Fruit fly (Drosophila melanogaster) whole organism, embryonic: Measurements from ENCODE around the gene Dyrk3.

ENCODE experiments used
- Abd-B ChIP-seq: fragments of 200-800 bp; sonication (Bioruptor generic); optimal IDR thresholded peaks from 2 replicates; lab custom pipeline; 2018; ENCODE audit warnings: missing biosample characterization, mild to moderate bottlenecking, missing genetic modification characterization, moderate library complexity
- Asciz ChIP-seq: fragments of 200-800 bp; sonication (Bioruptor generic); optimal IDR thresholded peaks from 2 replicates; lab custom pipeline; 2017; ENCODE audit warnings: missing biosample characterization, mild to moderate bottlenecking, missing genetic modification characterization, missing genetic modification reagents
- B-H2 ChIP-seq: fragments of 200-800 bp; sonication (Bioruptor generic); optimal IDR thresholded peaks from 2 replicates; lab custom pipeline; 2018; ENCODE audit warnings: missing biosample characterization, mild to moderate bottlenecking, missing genetic modification characterization
- Bdp1 ChIP-seq: fragments of 200-800 bp; sonication (Bioruptor generic); optimal IDR thresholded peaks from 3 replicates; lab custom pipeline; 2016; ENCODE audit warnings: missing biosample characterization, missing genetic modification characterization
- CG10209 ChIP-seq: fragments of 200-800 bp; sonication (Bioruptor generic); optimal IDR thresholded peaks from 3 replicates; lab custom pipeline; 2017; ENCODE audit warnings: missing biosample characterization, mild to moderate bottlenecking, missing genetic modification characterization, missing genetic modification reagents
- CG12155 ChIP-seq: fragments of 200-800 bp; sonication (Bioruptor generic); optimal IDR thresholded peaks from 3 replicates; lab custom pipeline; 2016; ENCODE audit warnings: missing biosample characterization, missing genetic modification characterization
- CG12299 ChIP-seq: fragments of 200-800 bp; sonication (Bioruptor generic); optimal IDR thresholded peaks from 2 replicates; lab custom pipeline; 2018; ENCODE audit warnings: missing biosample characterization, mild to moderate bottlenecking, missing genetic modification characterization
- CG13296 ChIP-seq: fragments of 200-800 bp; sonication (Bioruptor generic); optimal IDR thresholded peaks from 3 replicates; lab custom pipeline; 2018; ENCODE audit warnings: missing biosample characterization, mild to moderate bottlenecking, missing genetic modification characterization
- CG1529 ChIP-seq: fragments of 200-800 bp; sonication (Bioruptor generic); optimal IDR thresholded peaks from 3 replicates; lab custom pipeline; 2018; ENCODE audit warnings: missing biosample characterization, missing genetic modification characterization
- CG1603 ChIP-seq: fragments of 200-800 bp; sonication (Bioruptor generic); optimal IDR thresholded peaks from 2 replicates; lab custom pipeline; 2019; ENCODE audit warnings: missing biosample characterization, mild to moderate bottlenecking, missing genetic modification characterization, moderate library complexity
- CG17361 ChIP-seq: fragments of 200-800 bp; sonication (Bioruptor generic); IDR thresholded peaks from 3 replicates; pipeline ENCODE4 v1.3.6; 2022; ENCODE audit warnings: missing biosample characterization, missing genetic modification characterization
- CG18262 ChIP-seq: fragments of 200-800 bp; optimal IDR thresholded peaks from 3 replicates; lab custom pipeline; 2019; ENCODE audit warnings: missing biosample characterization, mild to moderate bottlenecking, missing genetic modification characterization, moderate library complexity
- CG2712 ChIP-seq: fragments of 200-800 bp; optimal IDR thresholded peaks from 3 replicates; lab custom pipeline; 2019; ENCODE audit warnings: missing biosample characterization, mild to moderate bottlenecking, missing genetic modification characterization, moderate library complexity
- CG31224 ChIP-seq: fragments of 200-800 bp; sonication (Bioruptor generic); IDR thresholded peaks from 2 replicates; pipeline ENCODE4 v1.3.6; 2022; ENCODE audit warnings: missing biosample characterization, missing genetic modification characterization
- CG3838 ChIP-seq: fragments of 200-800 bp; sonication (Bioruptor generic); optimal IDR thresholded peaks from 3 replicates; lab custom pipeline; 2016; ENCODE audit warnings: missing biosample characterization, missing genetic modification characterization
- CG6254 ChIP-seq: fragments of 200-800 bp; sonication (Bioruptor generic); optimal IDR thresholded peaks from 3 replicates; lab custom pipeline; 2017; ENCODE audit warnings: mild to moderate bottlenecking, missing biosample characterization, missing genetic modification reagents, missing genetic modification characterization
- CG7786 ChIP-seq: fragments of 200-800 bp; sonication (Bioruptor generic); optimal IDR thresholded peaks from 2 replicates; lab custom pipeline; 2016; ENCODE audit warnings: missing biosample characterization, missing genetic modification characterization
- CG7839 ChIP-seq: fragments of 200-800 bp; sonication (Bioruptor generic); optimal IDR thresholded peaks from 3 replicates; lab custom pipeline; 2018; ENCODE audit warnings: missing biosample characterization, mild to moderate bottlenecking, missing genetic modification characterization, moderate library complexity
- CG7928 ChIP-seq: fragments of 200-800 bp; sonication (Bioruptor generic); optimal IDR thresholded peaks from 2 replicates; lab custom pipeline; 2017; ENCODE audit warnings: missing biosample characterization, mild to moderate bottlenecking, missing genetic modification characterization
- CG9727 ChIP-seq: fragments of 200-800 bp; sonication (Bioruptor generic); optimal IDR thresholded peaks from 3 replicates; lab custom pipeline; 2017; ENCODE audit warnings: missing biosample characterization, mild to moderate bottlenecking, missing genetic modification characterization
- Dip2 ChIP-seq: fragments of 200-800 bp; sonication (Bioruptor generic); IDR thresholded peaks from 2 replicates; pipeline ENCODE4 v1.3.6; 2022; ENCODE audit warnings: missing biosample characterization, missing genetic modification characterization
- ERR ChIP-seq: fragments of 200-800 bp; sonication (Bioruptor generic); optimal IDR thresholded peaks from 2 replicates; lab custom pipeline; 2016; ENCODE audit warnings: missing biosample characterization, missing genetic modification characterization
- Eip74EF ChIP-seq, 2 experiments: fragments of 200-800 bp in 1 of 2; fragments of >200 bp in 1 of 2; sonication (Bioruptor generic) in 1 of 2; optimal IDR thresholded peaks; 2 replicates each; lab custom pipeline; 2017 to 2019; ENCODE audit warnings: missing biosample characterization in 2 of 2, missing genetic modification characterization in 2 of 2, mild to moderate bottlenecking in 1 of 2, moderate library complexity in 1 of 2
- Elba2 ChIP-seq: fragments of 200-800 bp; sonication (Bioruptor generic); optimal IDR thresholded peaks from 3 replicates; lab custom pipeline; 2016; ENCODE audit warnings: missing biosample characterization, missing genetic modification characterization
- Fer1 ChIP-seq: fragments of 200-800 bp; sonication (Bioruptor generic); optimal IDR thresholded peaks from 2 replicates; lab custom pipeline; 2017; ENCODE audit warnings: missing biosample characterization, mild to moderate bottlenecking, missing genetic modification characterization
- HLH54F ChIP-seq: fragments of 200-800 bp; sonication (Bioruptor generic); optimal IDR thresholded peaks from 3 replicates; lab custom pipeline; 2016; ENCODE audit warnings: missing biosample characterization, missing genetic modification characterization
- Lhr ChIP-seq: fragments of 200-800 bp; sonication (Bioruptor generic); optimal IDR thresholded peaks from 3 replicates; lab custom pipeline; 2017; ENCODE audit warnings: mild to moderate bottlenecking, missing biosample characterization, missing genetic modification reagents, missing genetic modification characterization
- Neu2 ChIP-seq: fragments of 200-800 bp; sonication (Bioruptor generic); optimal IDR thresholded peaks from 3 replicates; lab custom pipeline; 2016; ENCODE audit warnings: missing biosample characterization, missing genetic modification characterization, borderline replicate concordance
- Nf-YC ChIP-seq: fragments of 200-800 bp; optimal IDR thresholded peaks from 3 replicates; lab custom pipeline; 2019; ENCODE audit warnings: missing biosample characterization, mild to moderate bottlenecking, missing genetic modification characterization, moderate library complexity
- Oaz ChIP-seq: fragments of 200-800 bp; sonication (Bioruptor generic); IDR thresholded peaks from 2 replicates; pipeline ENCODE4 v1.3.6; 2022; ENCODE audit warnings: missing biosample characterization, missing genetic modification characterization
- PHDP ChIP-seq: fragments of 200-800 bp; sonication (Bioruptor generic); optimal IDR thresholded peaks from 3 replicates; lab custom pipeline; 2018; ENCODE audit warnings: missing biosample characterization, mild to moderate bottlenecking, missing genetic modification characterization, moderate library complexity
- Pdp1 ChIP-seq, 2 experiments: fragments of 200-800 bp; sonication (Bioruptor generic); optimal IDR thresholded peaks; 3 replicates each; lab custom pipeline; 2016; ENCODE audit warnings: missing biosample characterization in 2 of 2, missing genetic modification characterization in 2 of 2, mild to moderate bottlenecking in 1 of 2, moderate library complexity in 1 of 2
- Spps ChIP-seq: fragments of 200-800 bp; sonication (Bioruptor generic); optimal IDR thresholded peaks from 2 replicates; lab custom pipeline; 2018; ENCODE audit warnings: missing biosample characterization, mild to moderate bottlenecking, missing genetic modification characterization
- Stat92E ChIP-seq, 3 experiments: fragments of >200 bp in 2 of 3; fragments of 200-800 bp in 1 of 3; sonication (Bioruptor generic) in 1 of 3; optimal IDR thresholded peaks; 2 replicates each; lab custom pipeline; 2017 to 2019; ENCODE audit warnings: missing biosample characterization in 3 of 3, missing genetic modification characterization in 3 of 3, mild to moderate bottlenecking in 1 of 3, moderate library complexity in 1 of 3
- ac ChIP-seq: fragments of 200-800 bp; sonication (Bioruptor generic); optimal IDR thresholded peaks from 3 replicates; lab custom pipeline; 2017; ENCODE audit warnings: missing biosample characterization, mild to moderate bottlenecking, missing genetic modification characterization
- bsh ChIP-seq, 2 experiments: fragments of 200-800 bp; sonication (Bioruptor generic); optimal IDR thresholded peaks; 2 replicates each; lab custom pipeline; 2017 to 2018; ENCODE audit warnings: mild to moderate bottlenecking in 2 of 2, missing biosample characterization in 2 of 2, missing genetic modification characterization in 2 of 2, moderate library complexity in 1 of 2
- eve ChIP-seq, 2 experiments: fragments of >200 bp; optimal IDR thresholded peaks; 2 replicates each; lab custom pipeline; 2017; ENCODE audit warnings: missing biosample characterization in 2 of 2, missing genetic modification characterization in 2 of 2
- h ChIP-seq: fragments of >200 bp; optimal IDR thresholded peaks from 2 replicates; lab custom pipeline; 2017
- lbe ChIP-seq: fragments of 200-800 bp; sonication (Bioruptor generic); optimal IDR thresholded peaks from 2 replicates; lab custom pipeline; 2016; ENCODE audit warnings: missing biosample characterization, mild to moderate bottlenecking, missing genetic modification characterization
- lmd ChIP-seq: fragments of 200-800 bp; sonication (Bioruptor generic); IDR thresholded peaks from 2 replicates; pipeline ENCODE4 v1.3.6; 2022; ENCODE audit warnings: missing biosample characterization, missing genetic modification characterization
- nerfin-2 ChIP-seq: fragments of 200-800 bp; sonication (Bioruptor generic); IDR thresholded peaks from 2 replicates; pipeline ENCODE4 v1.3.6; 2022; ENCODE audit warnings: missing biosample characterization, missing genetic modification characterization; ENCODE audit not compliant: partially characterized antibody
- oc ChIP-seq: fragments of 200-800 bp; sonication (Bioruptor generic); optimal IDR thresholded peaks from 2 replicates; lab custom pipeline; 2018; ENCODE audit warnings: missing biosample characterization, mild to moderate bottlenecking, missing genetic modification characterization, moderate library complexity
- p53 ChIP-seq: fragments of 200-800 bp; sonication (Bioruptor generic); optimal IDR thresholded peaks from 2 replicates; lab custom pipeline; 2016; ENCODE audit warnings: missing biosample characterization, missing genetic modification characterization
- repo ChIP-seq: fragments of 200-800 bp; sonication (Bioruptor generic); optimal IDR thresholded peaks from 2 replicates; lab custom pipeline; 2016; ENCODE audit warnings: missing biosample characterization, missing genetic modification characterization
- ro ChIP-seq: fragments of 200-800 bp; sonication (Bioruptor generic); IDR thresholded peaks from 2 replicates; pipeline ENCODE4 v1.3.6; 2022; ENCODE audit warnings: missing biosample characterization, missing genetic modification characterization
- salm ChIP-seq: fragments of 200-800 bp; sonication (Bioruptor generic); optimal IDR thresholded peaks from 2 replicates; lab custom pipeline; 2018; ENCODE audit warnings: missing biosample characterization, mild to moderate bottlenecking, missing genetic modification characterization
- seq ChIP-seq: fragments of 200-800 bp; sonication (Bioruptor generic); IDR thresholded peaks from 2 replicates; pipeline ENCODE4 v1.3.6; 2022; ENCODE audit warnings: missing biosample characterization, missing genetic modification characterization
- sob ChIP-seq: fragments of 200-800 bp; sonication (Bioruptor generic); IDR thresholded peaks from 2 replicates; pipeline ENCODE4 v1.3.6; 2022; ENCODE audit warnings: missing biosample characterization, missing genetic modification characterization
- tgo ChIP-seq: fragments of 200-800 bp; sonication (Bioruptor generic); IDR thresholded peaks from 3 replicates; pipeline ENCODE4 v1.3.6; 2022; ENCODE audit warnings: missing biosample characterization, missing genetic modification characterization
- unpg ChIP-seq: fragments of 200-800 bp; sonication (Bioruptor generic); optimal IDR thresholded peaks from 3 replicates; lab custom pipeline; 2018; ENCODE audit warnings: missing biosample characterization, mild to moderate bottlenecking, missing genetic modification characterization, moderate library complexity
- vfl ChIP-seq: fragments of 200-800 bp; sonication (Bioruptor generic); optimal IDR thresholded peaks from 2 replicates; lab custom pipeline; 2016; ENCODE audit warnings: missing biosample characterization, missing genetic modification characterization

Dyrk3 gene

dm6 chr4:1199178-1199577 lies 31.3 kb downstream of the Dyrk3 start (continued):
- no peak for TF ChIP-seq sob (GFP tag; lab: Robert Waterston, UW)
- TF ChIP-seq Abd-B = no peak
- TF ChIP-seq seq (GFP tag; lab: Robert Waterston, UW) = no peak
- TF ChIP-seq Pdp1 (GFP tag; optimal IDR thresholded peaks at IDR 0.05; lab: Kevin White, UChicago) = no peak
- TF ChIP-seq ro (GFP tag; lab: Robert Waterston, UW) = no peak
- TF ChIP-seq h (lab: Kevin White, UChicago) = no peak
- TF ChIP-seq nerfin-2 (GFP tag; lab: Robert Waterston, UW) = no peak
- TF ChIP-seq Nf-YC (tag; lab: Kevin White, UChicago) = peak; percentile 45
- peak; percentile 14 for TF ChIP-seq Lhr (GFP tag; lab: Kevin White, UChicago)
- TF ChIP-seq bsh (GFP tag; optimal IDR thresholded peaks at IDR 0.05; lab: Kevin White, UChicago) = peak in 1 of 2 experiments; percentile 9
- TF ChIP-seq Spps = peak; percentile 3
- TF ChIP-seq ac (GFP tag; lab: Kevin White, UChicago) = no peak
- TF ChIP-seq CG7839 (tag; lab: Kevin White, UChicago) = no peak
- TF ChIP-seq CG12299 (tag; lab: Kevin White, UChicago) = peak; percentile 43
- no peak for TF ChIP-seq tgo (GFP tag; lab: Robert Waterston, UW)
- TF ChIP-seq unpg = peak; percentile 26
- no peak for TF ChIP-seq p53 (GFP tag; lab: Kevin White, UChicago)
- TF ChIP-seq B-H2 = peak; percentile 54
- TF ChIP-seq ERR (GFP tag; lab: Kevin White, UChicago) = no peak
- TF ChIP-seq CG10209 (GFP tag; lab: Kevin White, UChicago) = no peak
- TF ChIP-seq PHDP = peak; percentile 64
- peak; percentile 76 for TF ChIP-seq CG13296 (GFP tag; lab: Kevin White, UChicago)
- no peak for TF ChIP-seq Neu2 (GFP tag; lab: Kevin White, UChicago)
- TF ChIP-seq lmd = no peak
- TF ChIP-seq Stat92E (GFP tag; optimal IDR thresholded peaks at IDR 0.05; lab: Kevin White, UChicago) = no peak
- peak in 1 of 2 experiments; percentile 27 for TF ChIP-seq eve (GFP tag; optimal IDR thresholded peaks at IDR 0.05; lab: Kevin White, UChicago)
- no peak for TF ChIP-seq oc
- no peak for TF ChIP-seq repo (GFP tag; lab: Kevin White, UChicago)
- no peak for TF ChIP-seq Dip2 (GFP tag; lab: Robert Waterston, UW)
- TF ChIP-seq CG18262 (tag; lab: Kevin White, UChicago) = peak; percentile 7
- TF ChIP-seq Fer1 (GFP tag; lab: Kevin White, UChicago) = peak; percentile 52
- no peak for TF ChIP-seq CG31224 (GFP tag; lab: Robert Waterston, UW)
- TF ChIP-seq Asciz = peak; percentile 42
- TF ChIP-seq CG3838 (GFP tag; lab: Kevin White, UChicago) = no peak
- TF ChIP-seq CG17361 (GFP tag; lab: Robert Waterston, UW) = peak; percentile 26; the same call in 1 of the 3 replicates
- TF ChIP-seq Bdp1 = no peak
- peak; percentile 43 for TF ChIP-seq CG1529
- TF ChIP-seq Oaz = no peak
- TF ChIP-seq CG2712 = peak; percentile 14
- TF ChIP-seq Elba2 (GFP tag; lab: Kevin White, UChicago) = no peak
- peak; percentile 19 for TF ChIP-seq lbe (GFP tag; lab: Kevin White, UChicago)
- peak; percentile 26 for TF ChIP-seq CG6254
- no peak for TF ChIP-seq CG7928
- TF ChIP-seq CG7786 = no peak
- no peak for TF ChIP-seq HLH54F (GFP tag; lab: Kevin White, UChicago)
- TF ChIP-seq vfl (GFP tag; lab: Kevin White, UChicago) = no peak
- TF ChIP-seq CG9727 (GFP tag; lab: Kevin White, UChicago) = no peak
- peak in 1 of 2 experiments; percentile 74 for TF ChIP-seq Eip74EF (GFP tag; optimal IDR thresholded peaks at IDR 0.05; lab: Kevin White, UChicago)
- TF ChIP-seq CG12155 = no peak
- TF ChIP-seq salm (tag; lab: Kevin White, UChicago) = peak; percentile 66
- peak; percentile 30 for TF ChIP-seq CG1603 (tag; lab: Kevin White, UChicago)
